Worm (Caenorhabditis elegans) whole organism, mixed stage, embryonic: Measurements from ENCODE around the gene F38B6.3.

Experiments used
- M03D4.4 ChIP-seq: sonication (generic microtip); optimal IDR thresholded peaks from 2 replicates; lab custom pipeline; 2017; ENCODE audit warnings: mild to moderate bottlenecking, missing genetic modification characterization, missing compliant biosample characterization
- bed-3 ChIP-seq: fragments of 200-800 bp; sonication (Bioruptor generic); optimal IDR thresholded peaks from 3 replicates; lab custom pipeline; 2018; ENCODE audit warnings: mild to moderate bottlenecking, missing genetic modification characterization, moderate library complexity, missing compliant biosample characterization
- blmp-1 ChIP-seq: fragments of 150-350 bp; optimal IDR thresholded peaks from 2 replicates; lab custom pipeline; 2014; ENCODE audit warnings: missing biosample characterization, missing genetic modification characterization
- ceh-39 ChIP-seq: fragments of 150-350 bp; optimal IDR thresholded peaks from 2 replicates; lab custom pipeline; 2014; ENCODE audit warnings: missing biosample characterization, missing genetic modification characterization
- ceh-43 ChIP-seq: fragments of 200-800 bp; sonication (Bioruptor generic); optimal IDR thresholded peaks from 2 replicates; lab custom pipeline; 2018; ENCODE audit warnings: mild to moderate bottlenecking, missing genetic modification characterization, moderate library complexity, missing compliant biosample characterization
- ceh-83 ChIP-seq: fragments of 200-800 bp; sonication (Bioruptor generic); optimal IDR thresholded peaks from 2 replicates; lab custom pipeline; 2018; ENCODE audit warnings: mild to moderate bottlenecking, missing genetic modification characterization, missing compliant biosample characterization
- ces-1 ChIP-seq: fragments of 150-350 bp; optimal IDR thresholded peaks from 2 replicates; lab custom pipeline; 2014; ENCODE audit warnings: missing biosample characterization, missing genetic modification reagents, missing genetic modification characterization
- cnd-1 ChIP-seq: fragments of 200-800 bp; sonication (Bioruptor generic); optimal IDR thresholded peaks from 2 replicates; lab custom pipeline; 2018; ENCODE audit warnings: mild to moderate bottlenecking, missing genetic modification characterization, missing compliant biosample characterization
- drap-1 ChIP-seq: fragments of 200-800 bp; sonication (Bioruptor generic); optimal IDR thresholded peaks from 3 replicates; lab custom pipeline; 2018; ENCODE audit warnings: mild to moderate bottlenecking, missing genetic modification characterization, missing compliant biosample characterization
- elt-1 ChIP-seq: sonication (generic microtip); optimal IDR thresholded peaks from 2 replicates; lab custom pipeline; 2017; ENCODE audit warnings: missing genetic modification characterization, mild to moderate bottlenecking, missing compliant biosample characterization, antibody characterized with exemption, moderate library complexity, borderline replicate concordance; ENCODE audit not compliant: insufficient read depth
- flh-1 ChIP-seq: fragments of 200-800 bp; sonication (Bioruptor generic); optimal IDR thresholded peaks from 2 replicates; lab custom pipeline; 2018; ENCODE audit warnings: mild to moderate bottlenecking, missing genetic modification characterization, moderate library complexity, missing compliant biosample characterization
- ham-2 ChIP-seq: fragments of 200-800 bp; sonication (Bioruptor generic); optimal IDR thresholded peaks from 2 replicates; lab custom pipeline; 2018; ENCODE audit warnings: mild to moderate bottlenecking, missing genetic modification characterization, missing compliant biosample characterization
- hlh-1 ChIP-seq: fragments of 150-350 bp; optimal IDR thresholded peaks from 2 replicates; lab custom pipeline; 2014; ENCODE audit warnings: missing biosample characterization, missing genetic modification reagents, missing genetic modification characterization
- lin-13 ChIP-seq: fragments of 150-350 bp; optimal IDR thresholded peaks from 2 replicates; lab custom pipeline; 2014; ENCODE audit warnings: missing biosample characterization, missing genetic modification characterization
- lin-32 ChIP-seq: fragments of 200-800 bp; sonication (Bioruptor generic); optimal IDR thresholded peaks from 2 replicates; lab custom pipeline; 2018; ENCODE audit warnings: mild to moderate bottlenecking, missing genetic modification characterization, missing compliant biosample characterization
- lsy-2 ChIP-seq: fragments of 150-350 bp; optimal IDR thresholded peaks from 2 replicates; lab custom pipeline; 2014; ENCODE audit warnings: missing biosample characterization, missing genetic modification characterization
- mab-5 ChIP-seq: fragments of 150-350 bp; optimal IDR thresholded peaks from 2 replicates; lab custom pipeline; 2014; ENCODE audit warnings: missing biosample characterization, missing genetic modification characterization
- mep-1 ChIP-seq: fragments of 150-350 bp; optimal IDR thresholded peaks from 2 replicates; lab custom pipeline; 2017; ENCODE audit warnings: missing biosample characterization, missing genetic modification reagents, missing genetic modification characterization, inconsistent platforms
- mls-2 ChIP-seq: sonication (generic microtip); optimal IDR thresholded peaks from 2 replicates; lab custom pipeline; 2016; ENCODE audit warnings: mild to moderate bottlenecking, missing genetic modification characterization, moderate library complexity, missing compliant biosample characterization
- nhr-12 ChIP-seq: fragments of 150-350 bp; optimal IDR thresholded peaks from 2 replicates; lab custom pipeline; 2014; ENCODE audit warnings: missing biosample characterization, missing genetic modification characterization
- nhr-2 ChIP-seq: fragments of 150-350 bp; optimal IDR thresholded peaks from 2 replicates; lab custom pipeline; 2014; ENCODE audit warnings: missing biosample characterization, missing genetic modification characterization
- nhr-237 ChIP-seq: fragments of 150-350 bp; optimal IDR thresholded peaks from 2 replicates; lab custom pipeline; 2014; ENCODE audit warnings: missing biosample characterization, missing genetic modification characterization
- nhr-28 ChIP-seq: fragments of 150-350 bp; optimal IDR thresholded peaks from 2 replicates; lab custom pipeline; 2014; ENCODE audit warnings: missing biosample characterization, missing genetic modification characterization
- nhr-76 ChIP-seq: sonication (generic microtip); optimal IDR thresholded peaks from 2 replicates; lab custom pipeline; 2017; ENCODE audit warnings: missing biosample characterization, missing genetic modification characterization
- pha-4 ChIP-seq: fragments of 150-350 bp; optimal IDR thresholded peaks from 2 replicates; lab custom pipeline; 2018; ENCODE audit warnings: missing biosample characterization, missing genetic modification reagents, missing genetic modification characterization
- sem-2 ChIP-seq: fragments of 200-800 bp; sonication (Bioruptor generic); optimal IDR thresholded peaks from 2 replicates; lab custom pipeline; 2018; ENCODE audit warnings: mild to moderate bottlenecking, missing genetic modification characterization, missing compliant biosample characterization
- snpc-4 ChIP-seq: fragments of 150-350 bp; optimal IDR thresholded peaks from 2 replicates; lab custom pipeline; 2014; ENCODE audit warnings: missing biosample characterization, missing genetic modification characterization
- sptf-1 ChIP-seq: sonication (generic microtip); optimal IDR thresholded peaks from 2 replicates; lab custom pipeline; 2017; ENCODE audit warnings: mild to moderate bottlenecking, missing genetic modification characterization, moderate library complexity, missing compliant biosample characterization
- tbx-8 ChIP-seq: fragments of 200-800 bp; sonication (Bioruptor generic); optimal IDR thresholded peaks from 2 replicates; lab custom pipeline; 2018; ENCODE audit warnings: mild to moderate bottlenecking, missing genetic modification characterization, moderate library complexity, missing compliant biosample characterization
- unc-120 ChIP-seq: sonication (generic microtip); optimal IDR thresholded peaks from 2 replicates; lab custom pipeline; 2017; ENCODE audit warnings: missing genetic modification characterization, missing compliant biosample characterization; ENCODE audit not compliant: poor library complexity, severe bottlenecking
- unc-39 ChIP-seq: fragments of 150-350 bp; optimal IDR thresholded peaks from 2 replicates; lab custom pipeline; 2014; ENCODE audit warnings: missing biosample characterization, missing genetic modification characterization
- unc-62 ChIP-seq: fragments of 150-350 bp; optimal IDR thresholded peaks from 2 replicates; lab custom pipeline; 2014; ENCODE audit warnings: missing biosample characterization, missing genetic modification reagents, missing genetic modification characterization
- zip-8 ChIP-seq: fragments of 150-350 bp; optimal IDR thresholded peaks from 2 replicates; lab custom pipeline; 2014; ENCODE audit warnings: missing biosample characterization, missing genetic modification characterization
- ztf-11 ChIP-seq: fragments of 150-350 bp; optimal IDR thresholded peaks from 2 replicates; lab custom pipeline; 2014; ENCODE audit warnings: missing biosample characterization, missing genetic modification characterization

The F38B6.3 gene

DNA sequence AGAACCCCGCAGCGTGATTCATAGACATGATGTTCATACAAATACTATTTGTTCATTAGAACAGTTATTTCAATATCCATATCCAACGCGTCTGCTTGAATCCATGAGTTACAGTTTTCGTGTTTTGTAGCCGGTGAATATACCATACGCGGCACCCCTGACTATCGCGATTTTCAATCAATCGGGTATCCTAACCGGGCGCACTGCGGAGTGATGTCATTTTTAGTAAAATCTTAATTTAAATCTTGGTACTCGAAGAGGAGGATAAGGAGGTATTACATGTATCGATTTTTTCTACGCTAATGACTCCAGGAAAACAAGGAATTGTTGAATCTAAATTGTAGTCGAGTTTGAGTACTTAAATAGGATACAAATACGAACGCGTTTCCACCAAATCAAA lies 24.1 kb upstream of the F38B6.3 start:
- TF ChIP-seq cnd-1 (tag; lab: Kevin White, UChicago) (no peak), hlh-1 (no peak), sem-2 (GFP tag; lab: Kevin White, UChicago) (no peak), lin-32 (GFP tag; lab: Kevin White, UChicago) (no peak), ztf-11 (no peak)

DNA sequence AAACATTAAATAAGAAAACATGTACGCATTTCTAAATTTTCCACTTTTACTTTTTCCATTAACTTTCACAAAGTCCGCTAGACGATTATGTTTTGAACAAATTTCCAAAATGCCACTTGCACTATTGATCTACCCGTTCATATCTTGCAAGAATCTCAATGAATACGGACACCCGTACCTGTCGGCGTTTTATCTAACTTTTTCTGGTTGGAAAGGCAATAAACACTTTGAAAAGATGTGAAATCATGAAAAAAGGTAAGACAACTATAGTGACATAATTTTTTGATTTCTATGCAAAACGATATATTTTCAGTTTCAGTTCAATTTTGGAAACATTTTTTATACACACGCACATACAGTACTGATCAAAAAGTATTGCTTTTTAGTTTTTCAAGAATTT lies 21.7 kb upstream of the F38B6.3 start:
- TF ChIP-seq unc-39 (tag; lab: Kevin White, UChicago): no peak
- TF ChIP-seq pha-4 (tag; lab: Kevin White, UChicago): no peak
- no peak for TF ChIP-seq sem-2 (GFP tag; lab: Kevin White, UChicago)
- TF ChIP-seq ceh-83 (GFP tag; lab: Kevin White, UChicago): no peak
- TF ChIP-seq unc-120 (tag; lab: Kevin White, UChicago): no peak
- no peak for TF ChIP-seq ceh-39 (tag; lab: Kevin White, UChicago)
- no peak for TF ChIP-seq mls-2 (tag; lab: Kevin White, UChicago)
- TF ChIP-seq flh-1: no peak
- no peak for TF ChIP-seq unc-62
- no peak for TF ChIP-seq hlh-1
- no peak for TF ChIP-seq elt-1
- no peak for TF ChIP-seq nhr-12 (tag; lab: Kevin White, UChicago)
- TF ChIP-seq ceh-43 (GFP tag; lab: Kevin White, UChicago): no peak
- TF ChIP-seq ztf-11: no peak
- no peak for TF ChIP-seq nhr-76
- TF ChIP-seq nhr-237 (tag; lab: Kevin White, UChicago): no peak
- TF ChIP-seq nhr-2: no peak

DNA sequence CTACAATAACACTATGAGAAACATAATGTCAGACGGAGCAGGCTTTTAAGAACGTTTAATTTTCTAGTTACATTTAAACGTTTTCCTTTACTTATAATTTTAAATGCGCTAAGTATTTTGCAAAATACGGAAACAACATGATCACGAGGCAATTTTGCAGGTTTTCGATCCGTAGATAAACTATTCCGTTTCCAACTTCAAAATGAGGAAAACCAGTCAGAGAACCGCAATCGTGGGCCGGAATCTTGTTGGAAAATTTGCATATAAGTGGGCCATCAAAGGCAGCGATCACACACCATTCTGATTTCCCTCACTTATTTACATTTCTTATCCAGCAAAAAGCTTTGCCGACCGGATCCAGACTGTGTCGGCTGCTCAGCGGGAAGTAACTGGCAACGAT lies 20.9 kb upstream of the F38B6.3 start, which contains the start of gene col-172:
Gene col-172 (plus strand): TSS at position 301 of the 400 bp plus-strand sequence.
- no peak for TF ChIP-seq unc-120 (tag; lab: Kevin White, UChicago)
- no peak for TF ChIP-seq elt-1
- no peak for TF ChIP-seq ham-2 (GFP tag; lab: Kevin White, UChicago)
- TF ChIP-seq ces-1: no peak
- TF ChIP-seq drap-1: no peak
- TF ChIP-seq zip-8 (tag; lab: Kevin White, UChicago): no peak
- TF ChIP-seq ztf-11: no peak
- TF ChIP-seq lin-32 (GFP tag; lab: Kevin White, UChicago): no peak
- no peak for TF ChIP-seq nhr-237 (tag; lab: Kevin White, UChicago)

DNA sequence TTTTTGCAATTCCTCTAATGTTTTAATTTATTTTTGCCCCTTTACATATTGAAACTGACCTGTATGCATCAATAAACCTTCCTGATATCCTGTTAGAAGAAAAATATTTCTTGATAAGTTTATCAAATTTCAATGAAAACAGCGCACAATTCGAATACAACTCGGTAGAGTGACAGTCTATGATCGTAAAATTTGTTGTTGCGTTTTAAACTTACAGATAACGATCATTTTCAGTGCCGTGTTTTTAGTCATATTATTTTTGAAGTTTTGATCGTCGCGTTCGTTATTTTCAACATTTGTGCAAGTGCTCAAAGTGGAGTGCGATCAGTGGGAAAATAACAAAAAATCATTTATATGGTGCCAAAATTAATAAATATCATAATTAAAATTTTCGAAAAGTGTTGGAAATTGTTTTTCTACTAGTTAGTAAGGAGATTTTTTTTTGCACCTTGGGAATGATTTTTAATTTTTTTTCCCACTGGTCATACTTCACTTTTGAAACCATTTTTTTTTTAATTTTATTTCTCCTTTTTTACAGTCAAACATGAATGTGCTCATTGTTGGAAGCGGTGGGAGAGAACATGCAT lies 19.0 kb upstream of the F38B6.3 start, which contains the start of gene F38B6.4:
Gene F38B6.4 (plus strand): TSS at position 537 of the 587 bp plus-strand sequence.
- TF ChIP-seq lin-13 (no peak), snpc-4 (tag; lab: Kevin White, UChicago) (no peak), sptf-1 (no peak), flh-1 (no peak), unc-120 (tag; lab: Kevin White, UChicago) (no peak), pha-4 (tag; lab: Kevin White, UChicago) (no peak), blmp-1 (tag; lab: Kevin White, UChicago) (no peak), hlh-1 (no peak), nhr-28 (tag; lab: Kevin White, UChicago) (no peak), ceh-39 (tag; lab: Kevin White, UChicago) (no peak), nhr-76 (no peak), bed-3 (GFP tag; lab: Kevin White, UChicago) (no peak), lsy-2 (no peak), M03D4.4 (tag; lab: Kevin White, UChicago) (no peak), mab-5 (tag; lab: Kevin White, UChicago) (no peak), ham-2 (GFP tag; lab: Kevin White, UChicago) (no peak), unc-62 (no peak), mep-1 (tag; lab: Kevin White, UChicago) (no peak), tbx-8 (GFP tag; lab: Kevin White, UChicago) (no peak)
